Fruit fly (Drosophila melanogaster) whole organism, prepupa: ENCODE measurements around the gene Tep4.

ENCODE experiments used
- Blimp-1 ChIP-seq: fragments of 200-800 bp; sonication (Bioruptor generic); optimal IDR thresholded peaks from 3 replicates; lab custom pipeline; 2017; ENCODE audit warnings: missing biosample characterization, missing genetic modification characterization, mild to moderate bottlenecking, moderate library complexity, missing genetic modification reagents
- CG11294 ChIP-seq: fragments of 200-800 bp; sonication (Bioruptor generic); IDR thresholded peaks from 2 replicates; pipeline ENCODE4 v1.3.6; 2022; ENCODE audit warnings: missing biosample characterization, missing genetic modification characterization
- CG16779 ChIP-seq: fragments of 200-800 bp; sonication (Bioruptor generic); optimal IDR thresholded peaks from 3 replicates; lab custom pipeline; 2017; ENCODE audit warnings: missing biosample characterization, mild to moderate bottlenecking, missing genetic modification characterization
- CG3032 ChIP-seq: fragments of 200-800 bp; optimal IDR thresholded peaks from 2 replicates; lab custom pipeline; 2019; ENCODE audit warnings: missing biosample characterization, mild to moderate bottlenecking, missing genetic modification characterization, moderate library complexity
- CG31627 ChIP-seq: fragments of 200-800 bp; sonication (Bioruptor generic); optimal IDR thresholded peaks from 3 replicates; lab custom pipeline; 2016; ENCODE audit warnings: missing biosample characterization, missing genetic modification characterization
- CG6276 ChIP-seq: fragments of 200-800 bp; sonication (Bioruptor generic); optimal IDR thresholded peaks from 2 replicates; lab custom pipeline; 2017; ENCODE audit warnings: missing biosample characterization, mild to moderate bottlenecking, missing genetic modification characterization
- CG8319 ChIP-seq: fragments of 200-800 bp; sonication (Bioruptor generic); optimal IDR thresholded peaks from 3 replicates; lab custom pipeline; 2016; ENCODE audit warnings: missing biosample characterization, missing genetic modification characterization
- Ets21C ChIP-seq: fragments of 200-800 bp; sonication (Bioruptor generic); optimal IDR thresholded peaks from 3 replicates; lab custom pipeline; 2016; ENCODE audit warnings: missing biosample characterization, missing genetic modification characterization
- Gug ChIP-seq: fragments of 200-800 bp; sonication (Bioruptor generic); IDR thresholded peaks from 2 replicates; pipeline ENCODE4 v1.3.6; 2022; ENCODE audit warnings: missing biosample characterization, missing genetic modification characterization
- cyc ChIP-seq: fragments of 200-800 bp; sonication (Bioruptor generic); optimal IDR thresholded peaks from 3 replicates; lab custom pipeline; 2016; ENCODE audit warnings: missing biosample characterization, missing genetic modification characterization
- lz ChIP-seq: fragments of 200-800 bp; sonication (Bioruptor generic); optimal IDR thresholded peaks from 3 replicates; lab custom pipeline; 2016; ENCODE audit warnings: missing biosample characterization, missing genetic modification characterization
- ss ChIP-seq, 2 experiments: fragments of 200-800 bp; sonication (Bioruptor generic); optimal IDR thresholded peaks; 2 replicates in 1 of 2; 3 replicates in 1 of 2; lab custom pipeline; 2017 to 2018; ENCODE audit warnings: mild to moderate bottlenecking in 2 of 2, missing biosample characterization in 2 of 2, missing genetic modification characterization in 2 of 2, moderate library complexity in 1 of 2
- topi ChIP-seq: fragments of 200-800 bp; sonication (Bioruptor generic); optimal IDR thresholded peaks from 3 replicates; lab custom pipeline; 2016; ENCODE audit warnings: missing biosample characterization, missing genetic modification characterization

- TF ChIP-seq CG8319: no peak
- no peak for TF ChIP-seq CG11294 (GFP tag; lab: Robert Waterston, UW)
- TF ChIP-seq CG16779: no peak
- no peak for TF ChIP-seq CG31627 (GFP tag; lab: Kevin White, UChicago)
- no peak for TF ChIP-seq Gug (GFP tag; lab: Robert Waterston, UW)
- peak; percentile 1 for TF ChIP-seq CG3032 (tag; lab: Kevin White, UChicago)
- TF ChIP-seq CG6276 (GFP tag; lab: Kevin White, UChicago): no peak
- peak in 1 of 2 experiments; percentile 39 for TF ChIP-seq ss (GFP tag; optimal IDR thresholded peaks at IDR 0.05; lab: Kevin White, UChicago)
- no peak for TF ChIP-seq Ets21C
- no peak for TF ChIP-seq Blimp-1
- TF ChIP-seq topi (GFP tag; lab: Kevin White, UChicago): no peak
- TF ChIP-seq lz (GFP tag; lab: Kevin White, UChicago): no peak
- no peak for TF ChIP-seq cyc
Measured at dm6 chr2L:19571574-19572495, 23.5 kb downstream of the Tep4 start.
